Worm (Caenorhabditis elegans): ENCODE results near the gene erfa-3.

Gene erfa-3

ce11 chrV:11069277-11069676 is 43.6 kb downstream of the erfa-3 start, which contains the start of gene T04C12.8 (continued):
- TF ChIP-seq snu-23 (GFP tag; optimal IDR thresholded peaks at IDR 0.05): no peak
- TF ChIP-seq C16A3.4 (tag; optimal IDR thresholded peaks at IDR 0.05): no peak
- no peak for TF ChIP-seq snpc-4 (tag; optimal IDR thresholded peaks at IDR 0.05)
- TF ChIP-seq ets-5 (GFP tag; IDR thresholded peaks at IDR 0.05): no peak
- no peak for TF ChIP-seq efl-1 (optimal IDR thresholded peaks at IDR 0.05)
- peak in 1 of 2 experiments; percentile 27 for TF ChIP-seq efl-1 (GFP tag; optimal IDR thresholded peaks at IDR 0.05 in 1 of 2)
- TF ChIP-seq nhr-20 (tag; optimal IDR thresholded peaks at IDR 0.05): peak; percentile 25
- no peak for TF ChIP-seq zip-4 (GFP tag; optimal IDR thresholded peaks at IDR 0.05)

DNA sequence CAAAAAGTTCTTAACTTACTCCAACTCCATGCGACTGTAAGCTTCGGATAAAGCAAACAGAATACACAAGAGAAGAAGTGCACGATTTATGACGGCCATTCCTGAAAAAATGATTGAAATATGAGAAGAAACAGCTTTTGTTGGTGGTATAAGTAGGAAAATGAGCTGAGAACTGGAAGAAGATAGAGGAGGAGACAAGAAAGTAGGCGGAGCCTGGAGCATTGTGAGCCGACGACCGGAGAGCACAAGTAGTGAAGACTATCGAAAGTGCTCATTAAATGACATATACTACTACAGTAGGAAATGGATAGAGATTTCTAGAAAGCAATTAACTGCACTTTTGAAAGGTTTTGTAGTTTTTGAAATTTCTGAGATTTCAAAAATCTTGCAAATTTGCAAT is 47.4 kb downstream of the erfa-3 start, which contains the start of gene nlp-80:
TSS of gene nlp-80 (minus strand) at position 101 of the 400 bp plus-strand sequence.
- TF ChIP-seq fkh-8 (tag; optimal IDR thresholded peaks at IDR 0.05) (peak; percentile 6), lsy-2 (tag; optimal IDR thresholded peaks at IDR 0.05) (no peak)

ce11 chrV:11063115-11063514 is 49.8 kb downstream of the erfa-3 start, which contains the start of gene T04C12.9:
T04C12.9 (minus strand) TSS chrV:11063215.
- TF ChIP-seq egl-13 (tag; optimal IDR thresholded peaks at IDR 0.05) (no peak), mef-2 (tag; optimal IDR thresholded peaks at IDR 0.05) (no peak), nhr-76 (tag; optimal IDR thresholded peaks at IDR 0.05) (no peak), pax-3 (tag; optimal IDR thresholded peaks at IDR 0.05) (no peak), hlh-4 (tag; optimal IDR thresholded peaks at IDR 0.05) (no peak), ets-5 (GFP tag; IDR thresholded peaks at IDR 0.05) (no peak), tbx-2 (tag; optimal IDR thresholded peaks at IDR 0.05) (no peak), sox-4 (tag; optimal IDR thresholded peaks at IDR 0.05) (no peak), ztf-11 (tag; optimal IDR thresholded peaks at IDR 0.05) (no peak), vab-15 (tag; optimal IDR thresholded peaks at IDR 0.05) (no peak), C16A3.4 (tag; optimal IDR thresholded peaks at IDR 0.05) (no peak), irx-1 (tag; optimal IDR thresholded peaks at IDR 0.05) (no peak), unc-98 (GFP tag; IDR thresholded peaks at IDR 0.05) (no peak)

DNA sequence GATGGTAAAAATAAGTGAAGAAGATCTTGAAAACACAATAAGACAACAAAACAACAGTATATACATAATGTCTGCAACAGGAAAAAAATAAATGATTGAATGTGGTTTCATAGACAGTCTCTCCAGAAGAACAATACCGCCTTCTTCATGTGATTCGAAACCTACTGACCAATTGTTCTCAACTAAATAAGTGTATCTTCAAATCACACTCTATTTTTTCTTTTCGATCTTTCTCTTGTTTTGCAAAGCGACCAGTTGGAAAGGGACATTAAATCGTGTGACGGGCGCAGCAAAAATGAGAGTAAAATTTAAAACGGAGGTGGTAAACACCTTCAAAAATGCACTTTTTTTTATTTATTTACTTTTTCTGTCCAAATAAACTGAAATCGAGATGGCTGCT is 51.0 kb downstream of the erfa-3 start:
- TF ChIP-seq nhr-77 (tag; optimal IDR thresholded peaks at IDR 0.05) (no peak), unc-86 (tag; optimal IDR thresholded peaks at IDR 0.05) (no peak), efl-1 (optimal IDR thresholded peaks at IDR 0.05) (no peak), efl-1 (GFP tag; optimal IDR thresholded peaks at IDR 0.05 in 1 of 2) (no peak), C04F5.9 (tag; optimal IDR thresholded peaks at IDR 0.05) (no peak), snpc-4 (tag; optimal IDR thresholded peaks at IDR 0.05) (no peak), nhr-90 (tag; optimal IDR thresholded peaks at IDR 0.05; ENCODE audit: poor library complexity) (no peak), unc-98 (GFP tag; IDR thresholded peaks at IDR 0.05) (no peak), F16B12.6 (tag; optimal IDR thresholded peaks at IDR 0.05) (no peak), Y116A8C.19 (tag; optimal IDR thresholded peaks at IDR 0.05; ENCODE audit: borderline replicate concordance) (no peak), ztf-11 (tag; optimal IDR thresholded peaks at IDR 0.05) (no peak), tbx-2 (tag; optimal IDR thresholded peaks at IDR 0.05) (no peak), ceh-90 (tag; optimal IDR thresholded peaks at IDR 0.05) (no peak), ets-5 (GFP tag; IDR thresholded peaks at IDR 0.05) (no peak), elt-3 (tag; optimal IDR thresholded peaks at IDR 0.05) (no peak), lir-3 (tag; optimal IDR thresholded peaks at IDR 0.05; ENCODE audit: poor library complexity) (no peak), nhr-84 (tag; optimal IDR thresholded peaks at IDR 0.05) (no peak), nhr-85 (tag) (peak; percentile 70), dsc-1 (tag; optimal IDR thresholded peaks at IDR 0.05) (no peak), lin-15B (tag; optimal IDR thresholded peaks at IDR 0.05) (no peak), unc-62 (GFP tag; optimal IDR thresholded peaks at IDR 0.05) (no peak), nhr-19 (GFP tag; conservative IDR thresholded peaks at IDR 0.05) (no peak), nhr-47 (tag; optimal IDR thresholded peaks at IDR 0.05) (no peak), xbp-1 (tag; optimal IDR thresholded peaks at IDR 0.05) (no peak), fos-1 (tag; optimal IDR thresholded peaks at IDR 0.05) (no peak), fkh-8 (tag; optimal IDR thresholded peaks at IDR 0.05) (no peak), aly-2 (tag; optimal IDR thresholded peaks at IDR 0.05) (no peak), unc-130 (tag; optimal IDR thresholded peaks at IDR 0.05) (no peak), efl-3 (GFP tag; optimal IDR thresholded peaks at IDR 0.05) (no peak), hlh-17 (GFP tag; optimal IDR thresholded peaks at IDR 0.05; ENCODE audit: borderline replicate concordance) (no peak), C34B4.2 (tag; optimal IDR thresholded peaks at IDR 0.05) (no peak), lin-14 (GFP tag; optimal IDR thresholded peaks at IDR 0.05) (peak; percentile 62), pax-3 (tag; optimal IDR thresholded peaks at IDR 0.05) (no peak), jun-1 (tag; optimal IDR thresholded peaks at IDR 0.05) (no peak), mef-2 (tag; optimal IDR thresholded peaks at IDR 0.05) (no peak)
